Worm (Caenorhabditis elegans) whole organism, early embryonic: ENCODE measurements around the gene C42D4.19.

ENCODE experiments used
- F13C5.2 ChIP-seq: sonication (generic microtip); optimal IDR thresholded peaks from 2 replicates; lab custom pipeline; 2017; ENCODE audit warnings: mild to moderate bottlenecking, missing genetic modification characterization, inconsistent platforms, missing compliant biosample characterization
- aly-1 ChIP-seq: sonication (generic microtip); optimal IDR thresholded peaks from 2 replicates; lab custom pipeline; 2016; ENCODE audit warnings: missing genetic modification characterization, missing compliant biosample characterization
- ama-1 ChIP-seq: fragments of 150-350 bp; optimal IDR thresholded peaks from 2 replicates; lab custom pipeline; 2014
- ceh-36 ChIP-seq: sonication (generic microtip); optimal IDR thresholded peaks from 2 replicates; lab custom pipeline; 2016; ENCODE audit warnings: missing genetic modification characterization, inconsistent platforms, missing compliant biosample characterization
- ets-7 ChIP-seq: sonication (generic microtip); optimal IDR thresholded peaks from 2 replicates; lab custom pipeline; 2016; ENCODE audit warnings: missing genotype, missing genetic modification characterization, missing compliant biosample characterization
- hmg-4 ChIP-seq: fragments of 200-800 bp; sonication (Bioruptor generic); optimal IDR thresholded peaks from 2 replicates; lab custom pipeline; 2018; ENCODE audit warnings: mild to moderate bottlenecking, missing genetic modification characterization, missing compliant biosample characterization
- hnd-1 ChIP-seq: sonication (generic microtip); optimal IDR thresholded peaks from 2 replicates; lab custom pipeline; 2016; ENCODE audit warnings: missing genetic modification characterization, missing compliant biosample characterization
- pes-1 ChIP-seq: fragments of 200-800 bp; sonication (Bioruptor generic); IDR thresholded peaks from 2 replicates; pipeline ENCODE4 v1.3.6; 2022; ENCODE audit warnings: missing genetic modification reagents, missing genetic modification characterization, missing compliant biosample characterization
- sea-1 ChIP-seq: fragments of 200-800 bp; sonication (Bioruptor generic); conservative IDR thresholded peaks from 2 replicates; pipeline ENCODE4 v1.3.6; 2022; ENCODE audit warnings: missing genetic modification characterization, missing compliant biosample characterization
- tbx-11 ChIP-seq: fragments of 200-800 bp; sonication (Bioruptor generic); IDR thresholded peaks from 2 replicates; pipeline ENCODE4 v1.3.6; 2022; ENCODE audit warnings: missing genetic modification characterization, missing compliant biosample characterization

DNA sequence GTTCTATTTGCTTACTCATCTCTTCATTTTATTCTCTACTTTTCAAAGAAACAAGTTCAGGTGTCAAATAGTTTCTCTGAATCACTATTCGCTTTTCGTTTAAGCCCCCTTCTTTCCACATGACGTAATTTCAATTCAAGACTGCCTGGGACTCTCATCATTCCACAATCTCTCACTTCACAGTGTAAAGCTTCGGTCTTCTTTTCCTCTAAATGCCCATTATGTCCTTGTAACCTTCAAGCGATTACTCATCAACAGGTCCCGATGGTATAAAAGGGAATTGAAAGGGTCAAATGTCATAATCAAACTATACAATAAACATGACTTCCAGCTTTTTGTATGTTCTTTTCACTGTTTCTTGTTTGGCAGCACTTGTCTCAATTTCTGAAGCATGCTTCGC is 3.5 kb downstream of the C42D4.19 start, which contains the start of gene C42D4.3:
- no peak for TF ChIP-seq pes-1
- TF ChIP-seq sea-1 (GFP tag; lab: Robert Waterston, UW): no peak
- no peak for TF ChIP-seq F13C5.2 (tag; lab: Kevin White, UChicago)
- TF ChIP-seq ama-1 (lab: Kevin White, UChicago): no peak
- no peak for TF ChIP-seq ets-7 (tag; lab: Kevin White, UChicago)
- TF ChIP-seq hmg-4 (GFP tag; lab: Kevin White, UChicago): no peak
- TF ChIP-seq tbx-11 (GFP tag; lab: Robert Waterston, UW): no peak
- no peak for TF ChIP-seq hnd-1 (tag; lab: Kevin White, UChicago)
- TF ChIP-seq aly-1 (tag; lab: Kevin White, UChicago): no peak
- no peak for TF ChIP-seq ceh-36 (tag; lab: Kevin White, UChicago)
